Worm (Caenorhabditis elegans): ENCODE data around the gene tps-2.
A peak's percentile ranks its signal among the peaks of the same experiment; 100 is the strongest.

The tps-2 gene

DNA sequence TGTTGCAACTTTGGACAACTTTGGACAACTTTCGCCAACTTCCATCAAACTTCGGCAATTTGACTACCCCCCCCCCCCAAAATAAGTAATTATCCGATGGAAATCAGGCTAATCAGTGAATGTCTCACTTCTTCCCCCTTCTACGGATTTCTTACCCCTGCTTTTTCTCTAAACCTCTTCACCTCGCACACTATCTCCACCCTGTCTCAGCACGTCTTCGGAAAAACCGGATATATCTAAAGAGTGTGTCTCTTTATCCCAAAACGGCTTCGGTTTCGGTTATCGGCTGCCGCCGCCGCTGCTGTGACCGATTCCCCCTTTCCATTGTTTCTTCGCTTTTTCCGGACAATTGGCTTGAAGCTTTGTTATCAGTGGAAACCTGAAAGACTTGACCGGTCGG lies 32.9 kb upstream of the tps-2 start:
- TF ChIP-seq akir-1 (GFP tag; optimal IDR thresholded peaks at IDR 0.05) (no peak), hmg-1.2 (GFP tag; IDR thresholded peaks at IDR 0.05) (peak; percentile 55)

DNA sequence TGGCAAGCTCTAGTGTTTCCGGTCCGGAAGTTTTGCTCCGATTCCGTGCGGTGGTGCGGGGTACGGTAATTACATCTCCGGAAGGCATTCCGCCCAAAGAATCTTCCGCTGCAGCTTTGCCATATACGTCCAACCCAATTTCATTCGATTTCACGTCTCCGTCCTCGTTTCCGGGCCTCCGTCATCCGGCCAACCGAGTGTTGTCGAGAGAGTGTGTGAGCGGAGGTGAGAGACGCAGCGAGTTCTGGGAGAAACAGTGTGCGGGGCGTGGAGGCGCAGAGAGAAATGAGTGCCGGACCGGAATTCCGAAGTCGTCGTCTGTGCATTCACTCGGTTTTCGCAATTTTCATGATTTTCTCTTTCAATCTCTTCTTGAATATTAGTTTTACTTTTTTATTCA lies 31.4 kb upstream of the tps-2 start:
- peak; percentile 1 for TF ChIP-seq K12H6.12 (tag; optimal IDR thresholded peaks at IDR 0.05)
- TF ChIP-seq madf-6 (GFP tag; IDR thresholded peaks at IDR 0.05) = no peak
- peak; percentile 98 for TF ChIP-seq hmg-1.2 (GFP tag; IDR thresholded peaks at IDR 0.05)
- peak; percentile 58 for TF ChIP-seq egrh-3 (GFP tag; IDR thresholded peaks at IDR 0.05)
- peak; percentile 91 for TF ChIP-seq zfh-2 (GFP tag; conservative IDR thresholded peaks at IDR 0.05)
- TF ChIP-seq F33H1.4 (GFP tag; IDR thresholded peaks at IDR 0.05) = no peak

DNA sequence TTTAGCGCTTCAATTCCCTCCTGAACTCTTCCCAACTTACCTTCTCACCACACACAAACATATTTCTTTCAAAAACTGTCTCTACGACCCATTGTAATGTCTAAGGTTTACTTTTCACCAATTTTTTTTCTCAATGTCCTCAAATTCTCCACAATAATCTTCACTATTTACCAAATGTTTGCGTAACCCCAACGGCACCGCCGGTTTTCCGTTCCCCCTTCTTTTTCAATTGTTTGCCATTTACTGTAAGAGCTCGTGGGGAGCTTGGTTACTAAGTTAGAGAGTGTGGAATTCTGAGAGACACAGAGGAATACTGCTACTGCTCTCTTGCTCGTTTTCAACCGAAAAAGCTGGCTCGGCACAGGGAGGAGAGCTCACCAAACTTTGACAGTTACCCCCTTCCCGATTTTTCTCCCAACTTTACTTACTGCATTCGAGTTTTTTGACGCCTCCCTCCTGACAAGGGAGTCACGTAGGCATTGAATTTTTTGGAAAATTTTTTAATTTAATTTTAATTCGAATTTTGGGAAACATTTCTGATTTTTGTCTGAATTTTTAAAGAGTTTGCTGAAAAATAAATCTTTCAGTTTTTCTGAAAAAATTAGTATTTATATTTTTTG lies 30.1 kb upstream of the tps-2 start:
- no peak for TF ChIP-seq C17E4.6 (GFP tag; IDR thresholded peaks at IDR 0.05)
- no peak for TF ChIP-seq nhr-120 (GFP tag; IDR thresholded peaks at IDR 0.05)
- no peak for TF ChIP-seq zfh-2 (GFP tag; conservative IDR thresholded peaks at IDR 0.05)
- TF ChIP-seq let-526 (GFP tag; IDR thresholded peaks at IDR 0.05) = no peak
- no peak for TF ChIP-seq ceh-27 (GFP tag; optimal IDR thresholded peaks at IDR 0.05)
- no peak for TF ChIP-seq T26A5.8 (tag; optimal IDR thresholded peaks at IDR 0.05)
- TF ChIP-seq tbp1 (GFP tag; optimal IDR thresholded peaks at IDR 0.05) = no peak
- no peak for TF ChIP-seq pbrm-1 (GFP tag; IDR thresholded peaks at IDR 0.05)
- TF ChIP-seq madf-3 (GFP tag; IDR thresholded peaks at IDR 0.05) = no peak
- TF ChIP-seq ztf-22 (GFP tag; optimal IDR thresholded peaks at IDR 0.05) = no peak
- TF ChIP-seq nhr-80 (tag; optimal IDR thresholded peaks at IDR 0.05) = no peak
- TF ChIP-seq lsy-27 (tag; optimal IDR thresholded peaks at IDR 0.05; ENCODE audit: borderline replicate concordance, insufficient read depth) = no peak
- no peak for TF ChIP-seq rpc-1 (optimal IDR thresholded peaks at IDR 0.05)
- TF ChIP-seq rpc-1 (tag; optimal IDR thresholded peaks at IDR 0.05) = no peak
- no peak for TF ChIP-seq rec-8 (tag; optimal IDR thresholded peaks at IDR 0.05)
- no peak for TF ChIP-seq nfya-2 (GFP tag; IDR thresholded peaks at IDR 0.05)
- TF ChIP-seq rcor-1 (GFP tag; IDR thresholded peaks at IDR 0.05) = no peak
- no peak for TF ChIP-seq F23B12.7 (tag; optimal IDR thresholded peaks at IDR 0.05; ENCODE audit: insufficient read depth)
- TF ChIP-seq nfya-1 (tag; optimal IDR thresholded peaks at IDR 0.05; ENCODE audit: borderline replicate concordance, insufficient read depth) = no peak
- no peak for TF ChIP-seq madf-10 (tag; optimal IDR thresholded peaks at IDR 0.05)
- no peak for TF ChIP-seq dpff-1 (tag; optimal IDR thresholded peaks at IDR 0.05)

DNA sequence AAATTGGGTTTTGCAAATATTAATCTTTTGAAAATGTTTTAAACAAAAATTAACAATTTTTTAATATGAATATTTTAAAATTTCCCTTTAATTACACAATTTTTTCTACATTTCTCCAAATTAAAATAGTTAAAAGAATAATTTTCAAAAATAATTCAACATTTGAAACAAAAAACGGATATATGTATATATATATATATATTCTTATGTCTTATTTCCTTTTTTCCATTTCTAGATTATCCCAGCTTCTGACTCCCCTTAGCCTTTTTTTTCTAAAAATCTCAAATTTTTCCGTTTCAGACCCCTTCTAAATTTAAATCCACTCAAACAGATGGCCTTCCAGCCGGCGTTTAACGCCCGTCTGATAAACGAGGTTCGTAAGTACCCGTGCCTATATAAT lies 27.4 kb upstream of the tps-2 start, which contains the start of gene madf-5:
madf-5 (plus strand) TSS at position 301 of the 400 bp plus-strand sequence.
- no peak for TF ChIP-seq F22D6.2 (tag; optimal IDR thresholded peaks at IDR 0.05)
- TF ChIP-seq bed-1 (GFP tag; IDR thresholded peaks at IDR 0.05) = no peak
- TF ChIP-seq attf-5 (GFP tag; optimal IDR thresholded peaks at IDR 0.05) = no peak
- TF ChIP-seq ztf-6 (GFP tag; IDR thresholded peaks at IDR 0.05) = no peak
- no peak for TF ChIP-seq ztf-25 (GFP tag; IDR thresholded peaks at IDR 0.05)
- TF ChIP-seq madf-8 (GFP tag; conservative IDR thresholded peaks at IDR 0.05) = no peak
- no peak for TF ChIP-seq tbx-9 (tag; optimal IDR thresholded peaks at IDR 0.05; ENCODE audit: borderline replicate concordance)
- no peak for TF ChIP-seq let-607 (tag; optimal IDR thresholded peaks at IDR 0.05)
- TF ChIP-seq bed-2 (GFP tag; IDR thresholded peaks at IDR 0.05) = no peak
- TF ChIP-seq B0035.1 (tag; optimal IDR thresholded peaks at IDR 0.05) = no peak
- TF ChIP-seq ets-4 (GFP tag; optimal IDR thresholded peaks at IDR 0.05) = no peak
- TF ChIP-seq dox-1 (GFP tag; IDR thresholded peaks at IDR 0.05) = no peak
- TF ChIP-seq ztf-18 (tag; optimal IDR thresholded peaks at IDR 0.05) = no peak
